Worm (Caenorhabditis elegans): ENCODE measurements around the gene skp-1.

The skp-1 gene

DNA sequence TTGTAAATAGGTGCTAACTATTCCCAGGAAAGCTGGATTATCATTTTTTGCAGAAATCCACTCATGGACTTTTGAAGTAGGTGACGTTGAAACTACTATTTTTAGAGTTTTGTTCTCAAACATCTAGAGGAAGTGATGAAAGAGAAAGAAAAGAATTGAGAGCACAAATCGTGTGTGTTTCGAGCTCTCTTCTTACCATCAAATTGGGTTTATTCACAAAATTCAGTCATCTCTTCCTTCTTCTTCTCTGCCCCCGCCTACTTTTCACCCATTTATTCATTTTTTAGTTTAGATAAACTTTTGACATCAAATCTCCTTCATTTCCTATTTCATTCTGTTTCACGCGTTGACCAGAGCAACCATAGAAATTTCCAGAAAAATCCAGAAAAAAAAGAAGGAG, 41.6 kb downstream of the skp-1 start, which contains the start of gene W05E10.2:
Gene W05E10.2, plus strand, starts transcription at position 301 of the 400 bp plus-strand sequence.
- TF ChIP-seq snpc-4 (tag; optimal IDR thresholded peaks at IDR 0.05) = no peak
- peak; percentile 33 for TF ChIP-seq ces-1 (GFP tag; optimal IDR thresholded peaks at IDR 0.05)

DNA sequence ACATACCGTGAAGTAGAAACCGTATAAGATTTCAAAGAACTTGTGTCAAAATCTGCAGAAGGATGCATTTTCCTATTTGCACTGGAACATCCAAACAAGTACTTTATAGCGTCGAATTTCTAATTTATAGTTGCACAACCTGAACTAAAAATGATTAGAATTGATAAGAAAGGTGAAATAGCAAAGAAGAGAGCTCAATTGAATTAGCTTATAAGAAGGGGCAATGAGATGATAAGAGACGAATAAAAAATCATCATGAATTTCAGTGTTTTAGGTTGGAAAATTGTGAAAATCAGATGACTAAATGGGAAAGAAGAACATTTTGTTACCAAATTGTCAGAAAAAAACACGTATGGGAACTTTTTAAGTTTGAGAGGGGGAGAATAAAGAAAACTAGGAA, 46.3 kb downstream of the skp-1 start, which contains the start of gene W05E10.1:
Gene W05E10.1, minus strand, starts transcription at position 139 of the 400 bp plus-strand sequence.
- no peak for TF ChIP-seq elt-1 (tag; optimal IDR thresholded peaks at IDR 0.05; ENCODE audit: borderline replicate concordance, insufficient read depth)
- no peak for TF ChIP-seq ztf-11 (tag; optimal IDR thresholded peaks at IDR 0.05)
- TF ChIP-seq pha-4 (tag; optimal IDR thresholded peaks at IDR 0.05) = no peak
- TF ChIP-seq ceh-83 (GFP tag; optimal IDR thresholded peaks at IDR 0.05) = no peak
- TF ChIP-seq lin-32 (GFP tag; optimal IDR thresholded peaks at IDR 0.05) = no peak
- no peak for TF ChIP-seq lin-13 (tag; optimal IDR thresholded peaks at IDR 0.05)
- no peak for TF ChIP-seq flh-1 (GFP tag; optimal IDR thresholded peaks at IDR 0.05)
- TF ChIP-seq zip-8 (tag; optimal IDR thresholded peaks at IDR 0.05) = no peak
- no peak for TF ChIP-seq mab-5 (tag; optimal IDR thresholded peaks at IDR 0.05)
- TF ChIP-seq blmp-1 (tag; optimal IDR thresholded peaks at IDR 0.05) = no peak
- TF ChIP-seq snpc-4 (tag; optimal IDR thresholded peaks at IDR 0.05) = no peak
- no peak for TF ChIP-seq nhr-12 (tag; optimal IDR thresholded peaks at IDR 0.05)
- TF ChIP-seq unc-120 (tag; optimal IDR thresholded peaks at IDR 0.05; ENCODE audit: poor library complexity, severe bottlenecking) = no peak
- TF ChIP-seq unc-62 (GFP tag; optimal IDR thresholded peaks at IDR 0.05) = no peak
- TF ChIP-seq mep-1 (tag; optimal IDR thresholded peaks at IDR 0.05) = no peak

DNA sequence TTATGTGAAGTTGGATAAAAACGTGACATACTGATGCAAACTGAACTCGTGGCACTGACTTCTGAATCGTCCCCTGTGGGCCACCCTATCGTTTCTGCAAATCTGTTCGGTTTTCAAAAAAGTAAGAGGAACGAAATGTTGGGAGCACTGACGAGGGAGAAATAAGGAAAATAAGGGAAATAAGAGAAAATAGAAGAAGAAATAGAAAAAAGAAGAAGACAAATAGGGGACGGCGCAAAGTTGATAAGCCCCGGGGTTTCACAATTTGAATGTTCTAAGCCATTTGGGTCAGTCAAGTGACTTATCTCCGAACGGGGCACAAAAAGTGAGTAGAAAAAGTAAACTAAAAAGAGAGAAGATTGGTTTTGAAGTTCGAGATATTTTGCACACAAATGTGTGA, 50.3 kb downstream of the skp-1 start, which contains the start of gene W05E10.5:
Gene W05E10.5, minus strand, starts transcription at position 101 of the 400 bp plus-strand sequence.
- TF ChIP-seq drap-1 (GFP tag; optimal IDR thresholded peaks at IDR 0.05) (no peak), tbx-8 (GFP tag; optimal IDR thresholded peaks at IDR 0.05) (no peak), pha-4 (tag; optimal IDR thresholded peaks at IDR 0.05) (no peak), unc-62 (GFP tag; optimal IDR thresholded peaks at IDR 0.05) (no peak), nhr-12 (tag; optimal IDR thresholded peaks at IDR 0.05) (no peak), bed-3 (GFP tag; optimal IDR thresholded peaks at IDR 0.05) (no peak), zip-8 (tag; optimal IDR thresholded peaks at IDR 0.05) (no peak), nhr-2 (tag; optimal IDR thresholded peaks at IDR 0.05) (no peak), mep-1 (tag; optimal IDR thresholded peaks at IDR 0.05) (no peak), unc-39 (tag; optimal IDR thresholded peaks at IDR 0.05) (no peak), mab-5 (tag; optimal IDR thresholded peaks at IDR 0.05) (no peak), sem-2 (GFP tag; optimal IDR thresholded peaks at IDR 0.05) (no peak)

DNA sequence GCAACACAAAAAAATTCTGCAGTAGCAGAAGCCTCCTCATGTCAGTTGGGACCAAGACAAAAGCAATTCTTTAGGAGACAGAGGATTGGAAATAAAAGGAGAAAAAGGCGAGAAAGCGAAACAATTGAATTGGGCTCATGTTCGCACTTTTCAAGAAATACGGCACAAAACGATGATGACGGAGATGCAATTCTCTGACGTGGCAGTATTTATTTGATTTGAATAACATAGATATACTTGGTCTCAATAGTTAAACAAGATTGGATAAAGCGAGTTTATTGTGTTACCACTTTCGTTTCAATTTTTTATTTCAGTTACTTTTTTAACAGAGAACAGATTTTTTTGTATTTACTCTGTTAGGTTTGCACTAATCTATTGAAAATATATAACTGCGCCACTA, 52.2 kb downstream of the skp-1 start:
- TF ChIP-seq lin-32 (GFP tag; optimal IDR thresholded peaks at IDR 0.05) = no peak
- TF ChIP-seq ces-1 (GFP tag; optimal IDR thresholded peaks at IDR 0.05) = peak; percentile 84

Data from whole organism, mixed stage, embryonic.